Worm (Caenorhabditis elegans) whole organism, early embryonic: Measurements from ENCODE around the gene R08D7.4.

ENCODE experiments used
- B0310.2 ChIP-seq: sonication (generic microtip); optimal IDR thresholded peaks from 2 replicates; lab custom pipeline; 2016; ENCODE audit warnings: mild to moderate bottlenecking, missing genetic modification characterization, missing compliant biosample characterization
- F13C5.2 ChIP-seq: sonication (generic microtip); optimal IDR thresholded peaks from 2 replicates; lab custom pipeline; 2017; ENCODE audit warnings: mild to moderate bottlenecking, missing genetic modification characterization, inconsistent platforms, missing compliant biosample characterization
- aly-1 ChIP-seq: sonication (generic microtip); optimal IDR thresholded peaks from 2 replicates; lab custom pipeline; 2016; ENCODE audit warnings: missing genetic modification characterization, missing compliant biosample characterization
- ama-1 ChIP-seq: fragments of 150-350 bp; optimal IDR thresholded peaks from 2 replicates; lab custom pipeline; 2014
- ceh-13 ChIP-seq: fragments of 200-800 bp; sonication (Bioruptor generic); optimal IDR thresholded peaks from 2 replicates; lab custom pipeline; 2018; ENCODE audit warnings: mild to moderate bottlenecking, missing genetic modification characterization, missing compliant biosample characterization
- ceh-36 ChIP-seq: sonication (generic microtip); optimal IDR thresholded peaks from 2 replicates; lab custom pipeline; 2016; ENCODE audit warnings: missing genetic modification characterization, inconsistent platforms, missing compliant biosample characterization
- ets-7 ChIP-seq: sonication (generic microtip); optimal IDR thresholded peaks from 2 replicates; lab custom pipeline; 2016; ENCODE audit warnings: missing genotype, missing genetic modification characterization, missing compliant biosample characterization
- flt-1 ChIP-seq: fragments of 200-800 bp; sonication (Bioruptor generic); IDR thresholded peaks from 2 replicates; pipeline ENCODE4 v1.3.6; 2022; ENCODE audit warnings: missing genetic modification characterization, missing compliant biosample characterization
- hmbx-1 ChIP-seq: sonication (generic microtip); optimal IDR thresholded peaks from 2 replicates; lab custom pipeline; 2016; ENCODE audit warnings: mild to moderate bottlenecking, missing genetic modification characterization, missing compliant biosample characterization
- hmg-4 ChIP-seq: fragments of 200-800 bp; sonication (Bioruptor generic); optimal IDR thresholded peaks from 2 replicates; lab custom pipeline; 2018; ENCODE audit warnings: mild to moderate bottlenecking, missing genetic modification characterization, missing compliant biosample characterization
- pes-1 ChIP-seq: fragments of 200-800 bp; sonication (Bioruptor generic); IDR thresholded peaks from 2 replicates; pipeline ENCODE4 v1.3.6; 2022; ENCODE audit warnings: missing genetic modification reagents, missing genetic modification characterization, missing compliant biosample characterization
- scrt-1 ChIP-seq: fragments of 200-800 bp; sonication (Bioruptor generic); IDR thresholded peaks from 2 replicates; pipeline ENCODE4 v1.3.6; 2022; ENCODE audit warnings: missing genetic modification characterization, missing compliant biosample characterization
- sea-1 ChIP-seq: fragments of 200-800 bp; sonication (Bioruptor generic); conservative IDR thresholded peaks from 2 replicates; pipeline ENCODE4 v1.3.6; 2022; ENCODE audit warnings: missing genetic modification characterization, missing compliant biosample characterization

ce11 chrIII:8971255-8972020 is at the start of gene R08D7.4, which contains the start of gene eif-3.D:
- TF ChIP-seq sea-1 (GFP tag; lab: Robert Waterston, UW) (no peak), flt-1 (0 out of 2 replicates have a peak, but pooled peaks have one; percentile 31), ceh-13 (GFP tag; lab: Kevin White, UChicago) (no peak), ets-7 (peak; percentile 13), aly-1 (tag; lab: Kevin White, UChicago) (no peak), pes-1 (peak; percentile 70), ama-1 (lab: Kevin White, UChicago) (no peak), hmg-4 (GFP tag; lab: Kevin White, UChicago) (no peak), ceh-36 (tag; lab: Kevin White, UChicago) (peak; percentile 17), F13C5.2 (peak; percentile 84), scrt-1 (GFP tag; lab: Robert Waterston, UW) (no peak), B0310.2 (tag; lab: Kevin White, UChicago) (no peak), hmbx-1 (tag; lab: Kevin White, UChicago) (no peak)
